Worm (Caenorhabditis elegans) whole organism, late embryonic: ENCODE measurements around the gene F26F12.2.

Experiments used
- C38D4.7 ChIP-seq: fragments of 200-800 bp; sonication (Bioruptor generic); optimal IDR thresholded peaks from 2 replicates; lab custom pipeline; 2018; ENCODE audit warnings: mild to moderate bottlenecking, missing genetic modification characterization, moderate library complexity, missing compliant biosample characterization
- F13H6.1 ChIP-seq: sonication (generic microtip); optimal IDR thresholded peaks from 2 replicates; lab custom pipeline; 2016; ENCODE audit warnings: missing genetic modification characterization, missing compliant biosample characterization
- K02D7.2 ChIP-seq: sonication (generic microtip); optimal IDR thresholded peaks from 2 replicates; lab custom pipeline; 2017; ENCODE audit warnings: mild to moderate bottlenecking, missing genetic modification characterization, missing compliant biosample characterization
- Y22D7AL.16 ChIP-seq: sonication (generic microtip); optimal IDR thresholded peaks from 2 replicates; lab custom pipeline; 2016; ENCODE audit warnings: missing genetic modification characterization, missing compliant biosample characterization
- ama-1 ChIP-seq: fragments of 150-350 bp; optimal IDR thresholded peaks from 2 replicates; lab custom pipeline; 2014
- ceh-14 ChIP-seq: sonication (generic microtip); optimal IDR thresholded peaks from 2 replicates; lab custom pipeline; 2016; ENCODE audit warnings: missing genotype, missing genetic modification characterization, missing compliant biosample characterization
- ceh-2 ChIP-seq: sonication (generic microtip); optimal IDR thresholded peaks from 2 replicates; lab custom pipeline; 2016; ENCODE audit warnings: missing genotype, missing genetic modification characterization, missing compliant biosample characterization
- ceh-22 ChIP-seq: sonication (generic microtip); optimal IDR thresholded peaks from 2 replicates; lab custom pipeline; 2017; ENCODE audit warnings: missing biosample characterization, missing genetic modification characterization
- ceh-45 ChIP-seq: fragments of 200-800 bp; sonication (Bioruptor generic); IDR thresholded peaks from 2 replicates; pipeline ENCODE4 v1.3.6; 2022; ENCODE audit warnings: missing genetic modification reagents, missing genetic modification characterization, missing compliant biosample characterization
- ceh-48 ChIP-seq: sonication (generic microtip); optimal IDR thresholded peaks from 2 replicates; lab custom pipeline; 2016; ENCODE audit warnings: missing genetic modification characterization, inconsistent platforms, missing compliant biosample characterization
- che-1 ChIP-seq: sonication (generic microtip); optimal IDR thresholded peaks from 2 replicates; lab custom pipeline; 2016; ENCODE audit warnings: mild to moderate bottlenecking, missing genetic modification characterization, missing compliant biosample characterization
- dve-1 ChIP-seq: sonication (generic microtip); optimal IDR thresholded peaks from 2 replicates; lab custom pipeline; 2017; ENCODE audit warnings: antibody characterized with exemption, mild to moderate bottlenecking, missing genetic modification characterization, missing compliant biosample characterization
- elt-2 ChIP-seq: sonication (generic microtip); optimal IDR thresholded peaks from 2 replicates; lab custom pipeline; 2016; ENCODE audit warnings: missing genetic modification reagents, missing genetic modification characterization, missing compliant biosample characterization
- elt-4 ChIP-seq: sonication (generic microtip); optimal IDR thresholded peaks from 2 replicates; lab custom pipeline; 2016; ENCODE audit warnings: missing genetic modification characterization, missing compliant biosample characterization
- hlh-13 ChIP-seq: fragments of 200-800 bp; sonication (Bioruptor generic); optimal IDR thresholded peaks from 2 replicates; lab custom pipeline; 2018; ENCODE audit warnings: mild to moderate bottlenecking, missing genetic modification characterization, missing compliant biosample characterization
- hlh-15 ChIP-seq: sonication (generic microtip); optimal IDR thresholded peaks from 2 replicates; lab custom pipeline; 2016; ENCODE audit warnings: missing genetic modification characterization, missing compliant biosample characterization
- hlh-8 ChIP-seq: sonication (generic microtip); optimal IDR thresholded peaks from 2 replicates; lab custom pipeline; 2016; ENCODE audit warnings: missing genotype, missing genetic modification characterization, missing compliant biosample characterization
- lim-6 ChIP-seq: sonication (generic microtip); optimal IDR thresholded peaks from 2 replicates; lab custom pipeline; 2016; ENCODE audit warnings: missing genetic modification characterization, missing compliant biosample characterization
- lin-11 ChIP-seq: fragments of 200-800 bp; sonication (Bioruptor generic); optimal IDR thresholded peaks from 2 replicates; lab custom pipeline; 2018; ENCODE audit warnings: mild to moderate bottlenecking, missing genetic modification characterization, missing compliant biosample characterization
- madf-2 ChIP-seq: sonication (generic microtip); optimal IDR thresholded peaks from 2 replicates; lab custom pipeline; 2017; ENCODE audit warnings: missing genetic modification characterization, missing compliant biosample characterization
- nhr-232 ChIP-seq: sonication (generic microtip); optimal IDR thresholded peaks from 2 replicates; lab custom pipeline; 2016; ENCODE audit warnings: missing genetic modification characterization, missing compliant biosample characterization
- pag-3 ChIP-seq: sonication (generic microtip); optimal IDR thresholded peaks from 2 replicates; lab custom pipeline; 2016; ENCODE audit warnings: missing compliant biosample characterization, missing genetic modification characterization, borderline replicate concordance
- pha-2 ChIP-seq: sonication (generic microtip); optimal IDR thresholded peaks from 2 replicates; lab custom pipeline; 2017; ENCODE audit warnings: mild to moderate bottlenecking, missing genetic modification characterization, missing compliant biosample characterization
- pros-1 ChIP-seq: fragments of 150-350 bp; optimal IDR thresholded peaks from 2 replicates; lab custom pipeline; 2014; ENCODE audit warnings: missing biosample characterization, missing genetic modification reagents, missing genetic modification characterization
- ref-2 ChIP-seq: sonication (generic microtip); optimal IDR thresholded peaks from 2 replicates; lab custom pipeline; 2016; ENCODE audit warnings: missing genetic modification characterization, missing compliant biosample characterization
- sdc-2 ChIP-seq: sonication (generic microtip); optimal IDR thresholded peaks from 2 replicates; lab custom pipeline; 2016; ENCODE audit warnings: missing genotype, missing genetic modification characterization, missing compliant biosample characterization
- sox-2 ChIP-seq: fragments of 200-800 bp; sonication (Bioruptor generic); IDR thresholded peaks from 2 replicates; pipeline ENCODE4 v1.3.6; 2022; ENCODE audit warnings: missing genetic modification reagents, missing genetic modification characterization, missing compliant biosample characterization
- sox-4 ChIP-seq: sonication (generic microtip); optimal IDR thresholded peaks from 2 replicates; lab custom pipeline; 2017; ENCODE audit warnings: mild to moderate bottlenecking, missing genetic modification characterization, inconsistent platforms, missing compliant biosample characterization
- syd-9 ChIP-seq: sonication (generic microtip); optimal IDR thresholded peaks from 2 replicates; lab custom pipeline; 2016; ENCODE audit warnings: mild to moderate bottlenecking, missing genetic modification characterization, moderate library complexity, missing compliant biosample characterization
- tbx-7 ChIP-seq: sonication (generic microtip); optimal IDR thresholded peaks from 2 replicates; lab custom pipeline; 2016; ENCODE audit warnings: missing genotype, missing genetic modification characterization, missing compliant biosample characterization
- ttx-3 ChIP-seq: sonication (generic microtip); optimal IDR thresholded peaks from 2 replicates; lab custom pipeline; 2016; ENCODE audit warnings: missing genetic modification reagents, missing genetic modification characterization, missing compliant biosample characterization
- unc-42 ChIP-seq: sonication (generic microtip); optimal IDR thresholded peaks from 2 replicates; lab custom pipeline; 2016; ENCODE audit warnings: missing genotype, missing genetic modification characterization, missing compliant biosample characterization
- unc-86 ChIP-seq: sonication (generic microtip); optimal IDR thresholded peaks from 2 replicates; lab custom pipeline; 2016; ENCODE audit warnings: missing genetic modification characterization, missing compliant biosample characterization
- ztf-16 ChIP-seq: sonication (generic microtip); optimal IDR thresholded peaks from 2 replicates; lab custom pipeline; 2017; ENCODE audit warnings: missing genetic modification characterization, missing compliant biosample characterization

F26F12.2 gene

ce11 chrV:5862479-5863188, 24.2 kb upstream of the F26F12.2 start, which contains the start of gene F26F12.8:
Gene F26F12.8 (minus strand): TSS chrV:5862529.
- TF ChIP-seq ceh-14 (tag; lab: Kevin White, UChicago) (no peak), nhr-232 (tag; lab: Kevin White, UChicago) (no peak), lim-6 (tag; lab: Kevin White, UChicago) (no peak), K02D7.2 (no peak), elt-2 (tag; lab: Kevin White, UChicago) (no peak), F13H6.1 (tag; lab: Kevin White, UChicago) (no peak), pag-3 (no peak), ztf-16 (no peak), dve-1 (tag; lab: Kevin White, UChicago) (no peak), sdc-2 (tag; lab: Kevin White, UChicago) (no peak), elt-4 (tag; lab: Kevin White, UChicago) (no peak), ceh-45 (GFP tag; lab: Robert Waterston, UW) (no peak), hlh-15 (tag; lab: Kevin White, UChicago) (no peak), tbx-7 (no peak), unc-42 (tag; lab: Kevin White, UChicago) (no peak), hlh-13 (GFP tag; lab: Kevin White, UChicago) (no peak), hlh-8 (tag; lab: Kevin White, UChicago) (no peak), che-1 (tag; lab: Kevin White, UChicago) (no peak), ama-1 (lab: Kevin White, UChicago) (no peak), unc-86 (tag; lab: Kevin White, UChicago) (no peak)

ce11 chrV:5852084-5852483, 13.7 kb upstream of the F26F12.2 start:
- TF ChIP-seq lin-11 (tag; lab: Kevin White, UChicago), result no peak
- peak; percentile 68 for TF ChIP-seq unc-42 (tag; lab: Kevin White, UChicago)

- no peak for TF ChIP-seq syd-9
- peak; percentile 26; the same call in 1 of the 2 replicates for TF ChIP-seq sox-2 (GFP tag; lab: Robert Waterston, UW)
These were observed 13.2 kb upstream of the F26F12.2 start for ce11 chrV:5851631-5852030.

ce11 chrV:5850671-5851070, 12.3 kb upstream of the F26F12.2 start:
- TF ChIP-seq hlh-8 (tag; lab: Kevin White, UChicago) (no peak), pros-1 (tag; lab: Kevin White, UChicago) (no peak), ceh-22 (no peak), ttx-3 (tag; lab: Kevin White, UChicago) (no peak), ceh-2 (tag; lab: Kevin White, UChicago) (no peak), ceh-48 (tag; lab: Kevin White, UChicago) (no peak), sdc-2 (tag; lab: Kevin White, UChicago) (no peak), madf-2 (tag; lab: Kevin White, UChicago) (no peak), Y22D7AL.16 (tag; lab: Kevin White, UChicago) (no peak), unc-86 (tag; lab: Kevin White, UChicago) (no peak), sox-2 (GFP tag; lab: Robert Waterston, UW) (no peak), C38D4.7 (no peak), sox-4 (no peak), F13H6.1 (tag; lab: Kevin White, UChicago) (no peak), pha-2 (no peak), elt-2 (tag; lab: Kevin White, UChicago) (no peak), ref-2 (no peak)
